Fruit fly (Drosophila melanogaster): ENCODE results near the gene CG16959.

DNA sequence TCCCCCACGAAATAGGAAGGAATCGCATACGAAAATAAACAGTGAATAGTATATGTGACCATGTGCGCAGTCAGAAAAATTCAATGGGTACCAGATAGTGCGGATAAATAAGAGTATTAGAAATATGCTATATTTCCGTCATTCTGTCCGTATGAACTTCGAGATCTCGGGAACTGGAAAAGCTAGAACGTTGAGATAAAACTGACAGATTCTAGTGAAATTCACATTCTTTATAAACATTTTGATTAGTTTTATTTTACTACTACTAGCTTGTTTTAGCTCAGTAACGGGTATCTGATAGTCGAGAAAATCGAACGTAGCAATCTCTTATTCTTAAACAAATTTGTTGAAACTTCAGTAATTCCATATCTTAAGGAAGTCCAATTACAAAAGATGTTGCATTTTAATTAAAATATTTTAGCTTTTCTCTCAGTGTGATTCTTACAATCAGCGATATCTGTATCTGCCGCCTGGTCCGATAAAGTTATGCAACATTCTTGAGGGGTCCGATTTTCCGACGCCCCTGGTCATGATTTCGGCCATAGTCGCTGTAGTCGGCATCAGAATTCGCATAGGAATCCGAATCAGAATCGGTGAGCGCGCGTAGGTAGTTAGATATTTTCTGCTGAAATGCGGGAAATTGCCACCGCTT, 47.4 kb upstream of the CG16959 start:
- TF ChIP-seq pan (optimal IDR thresholded peaks at IDR 0.05) = no peak
- no peak for TF ChIP-seq Dll (optimal IDR thresholded peaks at IDR 0.05)
- TF ChIP-seq CG8478 (optimal IDR thresholded peaks at IDR 0.05) = no peak
- TF ChIP-seq EcR (GFP tag; optimal IDR thresholded peaks at IDR 0.05) = no peak
- TF ChIP-seq psq (optimal IDR thresholded peaks at IDR 0.05) = no peak
